Fruit fly (Drosophila melanogaster) whole organism, wandering third instar larva: ENCODE measurements around the gene CG44001.

Experiments used
- Dif ChIP-seq: fragments of 200-275, 200-300 bp; sonication (Bioruptor generic); optimal IDR thresholded peaks from 2 replicates; lab custom pipeline; 2018; ENCODE audit warnings: missing biosample characterization, missing genetic modification characterization; ENCODE audit not compliant: partially characterized antibody
- Hnf4 ChIP-seq: fragments of 200-800 bp; sonication (Bioruptor generic); optimal IDR thresholded peaks from 2 replicates; lab custom pipeline; 2016; ENCODE audit warnings: missing biosample characterization, mild to moderate bottlenecking, missing genetic modification characterization
- Hr78 ChIP-seq: fragments of >200 bp; optimal IDR thresholded peaks from 2 replicates; lab custom pipeline; 2017; ENCODE audit warnings: missing biosample characterization, missing genetic modification characterization
- Hr83 ChIP-seq: fragments of 200-300 bp; sonication (Bioruptor generic); optimal IDR thresholded peaks from 2 replicates; lab custom pipeline; 2016; ENCODE audit warnings: missing biosample characterization, mild to moderate bottlenecking, missing genetic modification characterization, moderate library complexity; ENCODE audit not compliant: poor library complexity, severe bottlenecking
- Jra ChIP-seq: sonication (Bioruptor generic); optimal IDR thresholded peaks from 2 replicates; lab custom pipeline; 2016; ENCODE audit warnings: missing biosample characterization, missing genetic modification characterization
- Mio ChIP-seq: sonication (Bioruptor generic); optimal IDR thresholded peaks from 2 replicates; lab custom pipeline; 2016; ENCODE audit warnings: missing biosample characterization, missing genetic modification characterization
- N ChIP-seq: fragments of >200 bp; optimal IDR thresholded peaks from 2 replicates; lab custom pipeline; 2018; ENCODE audit warnings: missing biosample characterization, missing external identifiers, missing genetic modification characterization
- OdsH ChIP-seq: fragments of 200-800 bp; sonication (Bioruptor generic); optimal IDR thresholded peaks from 2 replicates; lab custom pipeline; 2016; ENCODE audit warnings: missing biosample characterization, mild to moderate bottlenecking, missing genetic modification characterization
- Rel ChIP-seq, 2 experiments: fragments of 200-800 bp; sonication (Bioruptor generic) in 1 of 2; optimal IDR thresholded peaks; 2 replicates in 1 of 2; 3 replicates in 1 of 2; lab custom pipeline; 2016 to 2019; ENCODE audit warnings: mild to moderate bottlenecking in 2 of 2, missing biosample characterization in 2 of 2, missing genetic modification characterization in 2 of 2, moderate library complexity in 1 of 2
- Sp1 ChIP-seq: fragments of 200-800 bp; sonication (Bioruptor generic); optimal IDR thresholded peaks from 3 replicates; lab custom pipeline; 2019; ENCODE audit warnings: missing biosample characterization, mild to moderate bottlenecking, missing genetic modification characterization, moderate library complexity
- Vsx2 ChIP-seq: fragments of 200-300, 225-300 bp; sonication (Bioruptor generic); optimal IDR thresholded peaks from 2 replicates; lab custom pipeline; 2018; ENCODE audit warnings: missing biosample characterization, missing genetic modification characterization; ENCODE audit not compliant: partially characterized antibody
- br ChIP-seq: fragments of 200-800 bp; sonication (Bioruptor generic); optimal IDR thresholded peaks from 2 replicates; lab custom pipeline; 2016; ENCODE audit warnings: missing biosample characterization, missing genetic modification characterization
- dsf ChIP-seq: sonication (Bioruptor generic); optimal IDR thresholded peaks from 2 replicates; lab custom pipeline; 2016; ENCODE audit warnings: missing biosample characterization, missing genetic modification characterization, borderline replicate concordance
- ey ChIP-seq: fragments of 200-800 bp; sonication (Bioruptor generic); optimal IDR thresholded peaks from 2 replicates; lab custom pipeline; 2016; ENCODE audit warnings: missing biosample characterization, missing genetic modification characterization
- foxo ChIP-seq, 2 experiments: fragments of 200-800 bp; sonication (Bioruptor generic); optimal IDR thresholded peaks; 2 replicates in 1 of 2; 3 replicates in 1 of 2; lab custom pipeline; 2016 to 2017; ENCODE audit warnings: missing biosample characterization in 2 of 2, missing genetic modification characterization in 2 of 2
- fru ChIP-seq: fragments of 200-800 bp; sonication (Bioruptor generic); optimal IDR thresholded peaks from 3 replicates; lab custom pipeline; 2016; ENCODE audit warnings: missing biosample characterization, mild to moderate bottlenecking, missing genetic modification characterization
- h ChIP-seq: fragments of 200-800 bp; sonication (Bioruptor generic); optimal IDR thresholded peaks from 3 replicates; lab custom pipeline; 2016; ENCODE audit warnings: missing biosample characterization, mild to moderate bottlenecking, missing genetic modification characterization
- pan ChIP-seq: fragments of >200 bp; optimal IDR thresholded peaks from 2 replicates; lab custom pipeline; 2017
- psq ChIP-seq: fragments of 200-800 bp; sonication (Bioruptor generic); optimal IDR thresholded peaks from 3 replicates; lab custom pipeline; 2017; ENCODE audit warnings: missing biosample characterization, mild to moderate bottlenecking, missing genetic modification characterization, moderate library complexity
- rgr ChIP-seq: fragments of 200-800 bp; sonication (Bioruptor generic); optimal IDR thresholded peaks from 3 replicates; lab custom pipeline; 2016; ENCODE audit warnings: missing biosample characterization, mild to moderate bottlenecking, missing genetic modification characterization
- sage ChIP-seq: fragments of 200-800 bp; sonication (Bioruptor generic); optimal IDR thresholded peaks from 2 replicates; lab custom pipeline; 2016; ENCODE audit warnings: missing biosample characterization, mild to moderate bottlenecking, missing genetic modification characterization
- sv ChIP-seq: fragments of 200-800 bp; sonication (Bioruptor generic); optimal IDR thresholded peaks from 3 replicates; lab custom pipeline; 2016; ENCODE audit warnings: missing biosample characterization, missing genetic modification characterization
- tai ChIP-seq: sonication (Bioruptor generic); optimal IDR thresholded peaks from 2 replicates; lab custom pipeline; 2016; ENCODE audit warnings: missing biosample characterization, missing genetic modification characterization
- usp ChIP-seq: fragments of >200 bp; optimal IDR thresholded peaks from 2 replicates; lab custom pipeline; 2017; ENCODE audit warnings: missing biosample characterization, missing genetic modification characterization
- woc ChIP-seq: sonication (Bioruptor generic); optimal IDR thresholded peaks from 2 replicates; lab custom pipeline; 2016; ENCODE audit warnings: missing biosample characterization, mild to moderate bottlenecking, missing genetic modification characterization

CG44001 gene

dm6 chr2L:5010784-5011260 lies 32.2 kb upstream of the CG44001 start, which contains the start of the genes CG31917, Tfb5 and SelT (continued):
- TF ChIP-seq N (GFP tag; lab: Kevin White, UChicago): no peak
- TF ChIP-seq sv (GFP tag; lab: Kevin White, UChicago): peak; percentile 45
- no peak for TF ChIP-seq Hr83
- TF ChIP-seq rgr (GFP tag; lab: Kevin White, UChicago): peak; percentile 75
- TF ChIP-seq foxo (GFP tag; optimal IDR thresholded peaks at IDR 0.05; lab: Kevin White, UChicago): peak in 1 of 2 experiments; percentile 66
- no peak for TF ChIP-seq sage (GFP tag; lab: Kevin White, UChicago)
- peak; percentile 60 for TF ChIP-seq br (GFP tag; lab: Kevin White, UChicago)
- TF ChIP-seq Dif (GFP tag; lab: Kevin White, UChicago): no peak
- TF ChIP-seq ey (GFP tag; lab: Kevin White, UChicago): peak; percentile 72
- TF ChIP-seq Mio (GFP tag; lab: Kevin White, UChicago): no peak

dm6 chr2L:5020479-5020878 lies 22.6 kb upstream of the CG44001 start:
- no peak for TF ChIP-seq Sp1 (GFP tag; lab: Kevin White, UChicago)
- TF ChIP-seq h (GFP tag; lab: Kevin White, UChicago): no peak
- TF ChIP-seq rgr (GFP tag; lab: Kevin White, UChicago): no peak
- TF ChIP-seq psq (GFP tag; lab: Kevin White, UChicago): no peak
- TF ChIP-seq sage (GFP tag; lab: Kevin White, UChicago): no peak
- TF ChIP-seq Mio (GFP tag; lab: Kevin White, UChicago): no peak
- no peak for TF ChIP-seq Jra (GFP tag; lab: Kevin White, UChicago)
- no peak for TF ChIP-seq fru (GFP tag; lab: Kevin White, UChicago)
- TF ChIP-seq Vsx2 (GFP tag; lab: Kevin White, UChicago): no peak
- no peak for TF ChIP-seq usp (GFP tag; lab: Kevin White, UChicago)
- TF ChIP-seq OdsH (GFP tag; lab: Kevin White, UChicago): no peak

dm6 chr2L:5022602-5023001 lies 20.5 kb upstream of the CG44001 start:
- no peak for TF ChIP-seq sage (GFP tag; lab: Kevin White, UChicago)

DNA sequence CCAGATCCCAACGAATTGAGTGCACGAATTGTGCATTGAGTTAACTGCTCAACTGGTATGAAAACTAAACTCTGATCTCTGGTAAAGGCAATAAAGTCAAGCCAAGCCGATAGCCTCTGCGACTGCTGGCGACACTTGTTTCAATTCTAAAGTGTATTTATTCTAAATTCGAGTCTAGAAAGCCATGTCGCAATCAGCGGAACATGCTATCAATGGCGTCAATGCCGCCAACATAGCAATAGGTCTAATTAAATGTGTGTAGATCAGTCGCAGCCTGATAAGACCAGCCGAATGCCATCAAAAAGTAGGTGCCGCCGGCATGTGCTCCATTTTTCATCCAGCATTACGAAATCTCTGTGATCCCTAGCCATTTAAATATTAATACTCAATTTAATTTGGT lies 17.5 kb upstream of the CG44001 start:
- TF ChIP-seq sv (GFP tag; lab: Kevin White, UChicago): no peak

dm6 chr2L:5027321-5028069 lies 15.6 kb upstream of the CG44001 start:
- no peak for TF ChIP-seq Hnf4 (GFP tag; lab: Kevin White, UChicago)
- no peak for TF ChIP-seq pan
- no peak for TF ChIP-seq Hr78 (GFP tag; lab: Kevin White, UChicago)
- TF ChIP-seq Rel (GFP tag; optimal IDR thresholded peaks at IDR 0.05; lab: Kevin White, UChicago): no peak
- peak; percentile 10 for TF ChIP-seq Rel (tag; optimal IDR thresholded peaks at IDR 0.05; lab: Kevin White, UChicago)

DNA sequence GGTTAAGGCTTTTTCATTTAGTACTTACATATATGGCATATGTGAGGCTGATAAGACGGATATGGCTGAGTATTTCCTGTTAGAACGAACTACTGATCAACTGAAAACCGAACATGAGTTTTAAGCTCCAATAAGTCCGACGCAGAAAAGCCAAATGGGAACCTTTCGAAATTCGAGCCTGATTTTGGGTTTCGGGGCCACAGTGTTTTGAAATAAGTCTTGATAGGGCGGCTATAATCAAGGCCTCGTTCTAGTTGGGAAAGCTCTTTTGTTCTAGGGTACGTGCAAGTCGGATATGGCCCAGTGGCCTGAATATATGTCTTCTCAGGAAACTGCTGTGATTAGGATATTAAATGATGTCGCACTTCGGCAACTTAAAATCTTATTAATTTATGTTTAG lies 15.0 kb upstream of the CG44001 start, which contains the start of gene vkg:
Gene vkg (minus strand): TSS at position 101 of the 400 bp plus-strand sequence.
- TF ChIP-seq woc (GFP tag; lab: Kevin White, UChicago) (no peak), Hnf4 (GFP tag; lab: Kevin White, UChicago) (no peak), Sp1 (GFP tag; lab: Kevin White, UChicago) (no peak), tai (no peak), dsf (GFP tag; lab: Kevin White, UChicago) (no peak)
